Worm (Caenorhabditis elegans): ENCODE data around the gene K06A4.6.

DNA sequence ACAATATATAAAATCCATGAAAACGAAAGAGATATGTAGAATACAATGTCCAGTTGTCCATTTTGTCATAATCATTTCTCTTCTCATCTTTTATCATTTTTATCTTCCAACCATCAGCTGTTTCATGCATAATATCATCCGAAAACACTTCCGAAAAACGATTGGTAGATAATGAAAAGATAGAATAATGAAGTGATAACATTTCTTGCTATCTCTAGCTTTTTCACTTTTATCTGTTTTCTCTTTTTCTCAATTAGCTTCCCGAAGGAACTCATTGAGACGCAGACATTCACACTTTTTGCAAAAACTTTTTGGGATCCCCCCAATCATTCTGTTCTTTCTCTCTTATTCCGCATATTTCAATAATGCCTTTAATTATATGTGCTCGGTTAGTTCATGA is 26.5 kb downstream of the K06A4.6 start:
- no peak for TF ChIP-seq nhr-6 (tag; optimal IDR thresholded peaks at IDR 0.05)
- no peak for TF ChIP-seq unc-39 (tag; optimal IDR thresholded peaks at IDR 0.05)
